Fruit fly (Drosophila melanogaster) whole organism, embryonic: ENCODE data around the gene blp.
A peak's percentile ranks its signal among the peaks of the same experiment; 100 is the strongest.

Experiments
- Ada2b ChIP-seq: fragments of 200-800 bp; sonication (Bioruptor generic); IDR thresholded peaks from 2 replicates; pipeline ENCODE4 v1.3.6; 2022; ENCODE audit warnings: missing biosample characterization, missing genetic modification characterization
- Bteb2 ChIP-seq: fragments of 200-800 bp; sonication (Bioruptor generic); optimal IDR thresholded peaks from 2 replicates; lab custom pipeline; 2016; ENCODE audit warnings: missing biosample characterization, missing genetic modification characterization
- CG10321 ChIP-seq: fragments of 200-800 bp; sonication (Bioruptor generic); IDR thresholded peaks from 2 replicates; pipeline ENCODE4 v1.3.6; 2022; ENCODE audit warnings: missing biosample characterization, missing genetic modification characterization
- CG10431 ChIP-seq: fragments of 200-800 bp; sonication (Bioruptor generic); optimal IDR thresholded peaks from 3 replicates; lab custom pipeline; 2018; ENCODE audit warnings: missing biosample characterization, mild to moderate bottlenecking, missing genetic modification characterization
- CG10959 ChIP-seq: fragments of 200-800 bp; sonication (Bioruptor generic); IDR thresholded peaks from 2 replicates; pipeline ENCODE4 v1.3.6; 2022; ENCODE audit warnings: missing biosample characterization, missing genetic modification characterization
- CG11247 ChIP-seq: fragments of 200-800 bp; sonication (Bioruptor generic); IDR thresholded peaks from 2 replicates; pipeline ENCODE4 v1.3.6; 2022; ENCODE audit warnings: missing biosample characterization, missing genetic modification characterization
- CG11456 ChIP-seq: fragments of 200-800 bp; sonication (Bioruptor generic); IDR thresholded peaks from 3 replicates; pipeline ENCODE4 v1.3.6; 2022; ENCODE audit warnings: missing biosample characterization, missing genetic modification characterization
- CG1233 ChIP-seq: fragments of 200-800 bp; sonication (Bioruptor generic); optimal IDR thresholded peaks from 4 replicates; lab custom pipeline; 2018; ENCODE audit warnings: missing biosample characterization, mild to moderate bottlenecking, missing genetic modification characterization
- CG13123 ChIP-seq: fragments of 200-800 bp; sonication (Bioruptor generic); optimal IDR thresholded peaks from 2 replicates; lab custom pipeline; 2016; ENCODE audit warnings: missing biosample characterization, missing genetic modification characterization
- CG14014 ChIP-seq: fragments of 200-800 bp; sonication (Bioruptor generic); IDR thresholded peaks from 2 replicates; pipeline ENCODE4 v1.3.6; 2022; ENCODE audit warnings: missing biosample characterization, missing genetic modification characterization
- CG15073 ChIP-seq: fragments of 200-800 bp; sonication (Bioruptor generic); optimal IDR thresholded peaks from 2 replicates; lab custom pipeline; 2016; ENCODE audit warnings: missing biosample characterization, missing genetic modification characterization
- CG1529 ChIP-seq: fragments of 200-800 bp; sonication (Bioruptor generic); optimal IDR thresholded peaks from 3 replicates; lab custom pipeline; 2018; ENCODE audit warnings: missing biosample characterization, missing genetic modification characterization
- CG30020 ChIP-seq: fragments of 200-800 bp; optimal IDR thresholded peaks from 2 replicates; lab custom pipeline; 2019; ENCODE audit warnings: missing biosample characterization, mild to moderate bottlenecking, missing genetic modification characterization, moderate library complexity
- CG32532 ChIP-seq: fragments of 200-800 bp; sonication (Bioruptor generic); IDR thresholded peaks from 2 replicates; pipeline ENCODE4 v1.3.6; 2022; ENCODE audit warnings: missing biosample characterization, missing genetic modification characterization
- CG3838 ChIP-seq: fragments of 200-800 bp; sonication (Bioruptor generic); optimal IDR thresholded peaks from 3 replicates; lab custom pipeline; 2016; ENCODE audit warnings: missing biosample characterization, missing genetic modification characterization
- CG4617 ChIP-seq: fragments of 200-800 bp; sonication (Bioruptor generic); optimal IDR thresholded peaks from 3 replicates; lab custom pipeline; 2016; ENCODE audit warnings: missing biosample characterization, missing genetic modification characterization, borderline replicate concordance
- CG6175 ChIP-seq: fragments of 200-800 bp; sonication (Bioruptor generic); IDR thresholded peaks from 3 replicates; pipeline ENCODE4 v1.3.6; 2022; ENCODE audit warnings: missing biosample characterization, missing genetic modification characterization
- CG9797 ChIP-seq: fragments of 200-800 bp; sonication (Bioruptor generic); optimal IDR thresholded peaks from 3 replicates; lab custom pipeline; 2018; ENCODE audit warnings: missing biosample characterization, mild to moderate bottlenecking, missing genetic modification characterization
- CG9876 ChIP-seq: fragments of 200-800 bp; sonication (Bioruptor generic); optimal IDR thresholded peaks from 2 replicates; lab custom pipeline; 2016; ENCODE audit warnings: missing biosample characterization, missing genetic modification characterization
- CG9932 ChIP-seq: fragments of 200-800 bp; sonication (Bioruptor generic); IDR thresholded peaks from 2 replicates; pipeline ENCODE4 v1.3.6; 2022; ENCODE audit warnings: missing biosample characterization, missing genetic modification characterization
- Doc3 ChIP-seq: fragments of 200-800 bp; sonication (Bioruptor generic); IDR thresholded peaks from 3 replicates; pipeline ENCODE4 v1.3.6; 2022; ENCODE audit warnings: missing biosample characterization, missing genetic modification characterization; ENCODE audit not compliant: partially characterized antibody
- Dp ChIP-seq: fragments of 200-800 bp; sonication (Bioruptor generic); optimal IDR thresholded peaks from 2 replicates; lab custom pipeline; 2018; ENCODE audit warnings: missing biosample characterization, mild to moderate bottlenecking, missing genetic modification characterization, moderate library complexity
- Fer1 ChIP-seq: fragments of 200-800 bp; sonication (Bioruptor generic); optimal IDR thresholded peaks from 2 replicates; lab custom pipeline; 2017; ENCODE audit warnings: missing biosample characterization, mild to moderate bottlenecking, missing genetic modification characterization
- HLHmδ ChIP-seq: fragments of 200-800 bp; sonication (Bioruptor generic); optimal IDR thresholded peaks from 2 replicates; lab custom pipeline; 2018; ENCODE audit warnings: missing biosample characterization, mild to moderate bottlenecking, missing genetic modification characterization, moderate library complexity
- Hand ChIP-seq: fragments of 200-800 bp; sonication (Bioruptor generic); optimal IDR thresholded peaks from 2 replicates; lab custom pipeline; 2017; ENCODE audit warnings: mild to moderate bottlenecking, missing biosample characterization, missing genetic modification reagents, missing genetic modification characterization
- Kr ChIP-seq: fragments of 200-800 bp; sonication (Bioruptor generic); optimal IDR thresholded peaks from 2 replicates; lab custom pipeline; 2017; ENCODE audit warnings: missing biosample characterization, mild to moderate bottlenecking, missing genetic modification characterization
- Meics ChIP-seq: fragments of 200-800 bp; sonication (Bioruptor generic); optimal IDR thresholded peaks from 2 replicates; lab custom pipeline; 2017; ENCODE audit warnings: missing biosample characterization, mild to moderate bottlenecking, missing genetic modification characterization
- Oli ChIP-seq: fragments of 200-800 bp; sonication (Bioruptor generic); optimal IDR thresholded peaks from 2 replicates; lab custom pipeline; 2018; ENCODE audit warnings: missing biosample characterization, mild to moderate bottlenecking, missing genetic modification characterization, moderate library complexity
- Poxn ChIP-seq: fragments of 200-800 bp; sonication (Bioruptor generic); IDR thresholded peaks from 2 replicates; pipeline ENCODE4 v1.3.6; 2022; ENCODE audit warnings: missing biosample characterization, missing genetic modification characterization
- Six4 ChIP-seq: fragments of 200-800 bp; sonication (Bioruptor generic); optimal IDR thresholded peaks from 2 replicates; lab custom pipeline; 2016; ENCODE audit warnings: missing biosample characterization, missing genetic modification characterization
- Sry-δ ChIP-seq: fragments of 200-800 bp; sonication (Bioruptor generic); optimal IDR thresholded peaks from 2 replicates; lab custom pipeline; 2016; ENCODE audit warnings: missing biosample characterization, missing genetic modification characterization
- Vsx1 ChIP-seq: fragments of 200-800 bp; sonication (Bioruptor generic); optimal IDR thresholded peaks from 2 replicates; lab custom pipeline; 2017; ENCODE audit warnings: missing biosample characterization, mild to moderate bottlenecking, missing genetic modification characterization, missing genetic modification reagents
- YL-1 ChIP-seq: fragments of 200-800 bp; sonication (Bioruptor generic); optimal IDR thresholded peaks from 3 replicates; lab custom pipeline; 2017; ENCODE audit warnings: missing biosample characterization, mild to moderate bottlenecking, missing genetic modification characterization
- aop ChIP-seq: fragments of 200-800 bp; sonication (Bioruptor generic); IDR thresholded peaks from 2 replicates; pipeline ENCODE4 v1.3.6; 2022; ENCODE audit warnings: missing biosample characterization, missing genetic modification characterization
- br ChIP-seq: fragments of >200 bp; optimal IDR thresholded peaks from 2 replicates; lab custom pipeline; 2017
- cato ChIP-seq: fragments of 200-800 bp; sonication (Bioruptor generic); optimal IDR thresholded peaks from 2 replicates; lab custom pipeline; 2016; ENCODE audit warnings: missing biosample characterization, missing genetic modification characterization, borderline replicate concordance
- cg ChIP-seq: fragments of 200-800 bp; sonication (Bioruptor generic); optimal IDR thresholded peaks from 3 replicates; lab custom pipeline; 2019; ENCODE audit warnings: missing biosample characterization, mild to moderate bottlenecking, missing genetic modification characterization, moderate library complexity
- ci ChIP-seq: fragments of 200-800 bp; sonication (Bioruptor generic); IDR thresholded peaks from 3 replicates; pipeline ENCODE4 v1.3.6; 2022; ENCODE audit warnings: missing biosample characterization, missing genetic modification characterization
- fd3F ChIP-seq: fragments of 200-800 bp; sonication (Bioruptor generic); optimal IDR thresholded peaks from 2 replicates; lab custom pipeline; 2018; ENCODE audit warnings: missing biosample characterization, mild to moderate bottlenecking, missing genetic modification characterization, moderate library complexity
- fu2 ChIP-seq: fragments of 200-800 bp; sonication (Bioruptor generic); optimal IDR thresholded peaks from 2 replicates; lab custom pipeline; 2016; ENCODE audit warnings: missing biosample characterization, missing genetic modification characterization
- gro ChIP-seq: fragments of 200-800 bp; sonication (Bioruptor generic); optimal IDR thresholded peaks from 2 replicates; lab custom pipeline; 2016; ENCODE audit warnings: missing biosample characterization, missing genetic modification characterization
- ham ChIP-seq: fragments of 200-800 bp; sonication (Bioruptor generic); IDR thresholded peaks from 2 replicates; pipeline ENCODE4 v1.3.6; 2022; ENCODE audit warnings: missing biosample characterization, missing genetic modification characterization
- hth ChIP-seq: fragments of >200 bp; optimal IDR thresholded peaks from 2 replicates; lab custom pipeline; 2017; ENCODE audit warnings: inconsistent platforms
- kah ChIP-seq: fragments of 200-800 bp; sonication (Bioruptor generic); optimal IDR thresholded peaks from 2 replicates; lab custom pipeline; 2018; ENCODE audit warnings: missing biosample characterization, mild to moderate bottlenecking, missing genetic modification characterization
- prd ChIP-seq, 3 experiments: fragments of >200 bp in 2 of 3; fragments of 200-800 bp in 1 of 3; sonication (Bioruptor generic) in 1 of 3; optimal IDR thresholded peaks in 2 of 3; IDR thresholded peaks in 1 of 3; 2 replicates in 2 of 3; 3 replicates in 1 of 3; pipeline versions ENCODE4 v1.3.6 to Lab custom; 2017 to 2022; ENCODE audit warnings: missing biosample characterization in 1 of 3, missing genetic modification characterization in 1 of 3
- sd ChIP-seq: fragments of 200-800 bp; sonication (Bioruptor generic); optimal IDR thresholded peaks from 3 replicates; lab custom pipeline; 2018; ENCODE audit warnings: missing biosample characterization, mild to moderate bottlenecking, missing genetic modification characterization, moderate library complexity
- sens-2 ChIP-seq: fragments of 200-800 bp; sonication (Bioruptor generic); IDR thresholded peaks from 2 replicates; pipeline ENCODE4 v1.3.6; 2022; ENCODE audit warnings: missing biosample characterization, missing genetic modification characterization
- sisA ChIP-seq: fragments of 200-800 bp; sonication (Bioruptor generic); IDR thresholded peaks from 2 replicates; pipeline ENCODE4 v1.3.6; 2022; ENCODE audit warnings: missing biosample characterization, missing genetic modification characterization
- tna ChIP-seq: fragments of 200-800 bp; sonication (Bioruptor generic); IDR thresholded peaks from 2 replicates; pipeline ENCODE4 v1.3.6; 2022; ENCODE audit warnings: missing biosample characterization, missing genetic modification characterization; ENCODE audit not compliant: partially characterized antibody
- trem ChIP-seq: fragments of 200-800 bp; optimal IDR thresholded peaks from 3 replicates; lab custom pipeline; 2019; ENCODE audit warnings: missing biosample characterization, mild to moderate bottlenecking, missing genetic modification characterization, moderate library complexity
- unpg ChIP-seq: fragments of 200-800 bp; sonication (Bioruptor generic); optimal IDR thresholded peaks from 3 replicates; lab custom pipeline; 2018; ENCODE audit warnings: missing biosample characterization, mild to moderate bottlenecking, missing genetic modification characterization, moderate library complexity
- vfl ChIP-seq: fragments of 200-800 bp; sonication (Bioruptor generic); optimal IDR thresholded peaks from 2 replicates; lab custom pipeline; 2016; ENCODE audit warnings: missing biosample characterization, missing genetic modification characterization

Gene blp

DNA sequence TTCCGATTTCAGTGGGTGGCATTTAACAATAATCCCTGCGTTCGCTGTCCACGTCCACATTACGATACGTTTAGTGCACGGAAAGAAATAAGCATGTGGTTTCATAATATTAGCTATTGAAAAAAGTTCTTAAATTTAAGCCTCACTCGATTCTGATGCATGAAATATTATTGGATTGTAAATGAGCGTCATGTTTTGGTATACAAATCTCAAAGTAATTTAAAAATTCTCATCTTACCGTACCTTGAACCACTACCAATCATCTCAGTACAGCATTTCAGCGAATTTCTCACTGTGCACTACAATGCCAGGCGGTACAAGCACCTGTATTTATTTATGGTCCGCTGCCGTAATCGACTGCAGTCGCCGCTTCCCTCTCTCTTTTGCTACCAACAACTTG is 40.6 kb downstream of the blp start (continued):
- TF ChIP-seq CG9797 (GFP tag; lab: Kevin White, UChicago) = no peak
- TF ChIP-seq CG14014 (GFP tag; lab: Robert Waterston, UW) = no peak
- no peak for TF ChIP-seq CG30020
- TF ChIP-seq prd (optimal IDR thresholded peaks at IDR 0.05; lab: Kevin White, UChicago) = no peak
- TF ChIP-seq prd (GFP tag; IDR thresholded peaks at IDR 0.05; lab: Robert Waterston, UW) = no peak
- peak; percentile 75 for TF ChIP-seq Bteb2 (GFP tag; lab: Kevin White, UChicago)
- TF ChIP-seq gro (GFP tag; lab: Kevin White, UChicago) = peak; percentile 64
- no peak for TF ChIP-seq Poxn (GFP tag; lab: Robert Waterston, UW)
- no peak for TF ChIP-seq Dp (GFP tag; lab: Kevin White, UChicago)
- TF ChIP-seq vfl = peak; percentile 32
- TF ChIP-seq CG4617 (GFP tag; lab: Kevin White, UChicago) = peak; percentile 24
- no peak for TF ChIP-seq aop (GFP tag; lab: Robert Waterston, UW)
- no peak for TF ChIP-seq YL-1 (GFP tag; lab: Kevin White, UChicago)
- TF ChIP-seq sisA (GFP tag; lab: Robert Waterston, UW) = no peak
- TF ChIP-seq cato (GFP tag; lab: Kevin White, UChicago) = peak; percentile 72
- no peak for TF ChIP-seq CG11247
- TF ChIP-seq Fer1 = peak; percentile 84
- peak; percentile 76 for TF ChIP-seq CG1529
- peak; percentile 88 for TF ChIP-seq Oli
- peak; percentile 64 for TF ChIP-seq Six4 (GFP tag; lab: Kevin White, UChicago)
- peak; percentile 68 for TF ChIP-seq trem (tag; lab: Kevin White, UChicago)
- no peak for TF ChIP-seq ci (GFP tag; lab: Robert Waterston, UW)
- no peak for TF ChIP-seq cg (GFP tag; lab: Kevin White, UChicago)
- TF ChIP-seq HLHmδ (GFP tag; lab: Kevin White, UChicago) = no peak
- TF ChIP-seq hth = no peak
- peak; percentile 51 for TF ChIP-seq Hand (GFP tag; lab: Kevin White, UChicago)
- TF ChIP-seq kah = peak; percentile 77
- TF ChIP-seq sd (tag; lab: Kevin White, UChicago) = peak; percentile 28
- TF ChIP-seq CG9932 (GFP tag; lab: Robert Waterston, UW) = no peak
- TF ChIP-seq CG3838 = peak; percentile 27
- TF ChIP-seq sens-2 (GFP tag; lab: Robert Waterston, UW) = no peak
- TF ChIP-seq fd3F (GFP tag; lab: Kevin White, UChicago) = peak; percentile 80
- TF ChIP-seq Vsx1 (GFP tag; lab: Kevin White, UChicago) = peak; percentile 61
- no peak for TF ChIP-seq CG15073 (GFP tag; lab: Kevin White, UChicago)
- no peak for TF ChIP-seq tna (GFP tag; lab: Robert Waterston, UW)
- peak; percentile 51 for TF ChIP-seq CG13123
- no peak for TF ChIP-seq CG10959 (GFP tag; lab: Robert Waterston, UW)
- no peak for TF ChIP-seq Kr (GFP tag; lab: Kevin White, UChicago)
- no peak for TF ChIP-seq Ada2b
- TF ChIP-seq fu2 = peak; percentile 64
- peak; percentile 66 for TF ChIP-seq CG9876
- no peak for TF ChIP-seq ham (GFP tag; lab: Robert Waterston, UW)
- TF ChIP-seq CG6175 = no peak
- TF ChIP-seq CG10431 (GFP tag; lab: Kevin White, UChicago) = no peak
- no peak for TF ChIP-seq CG10321 (GFP tag; lab: Robert Waterston, UW)
- no peak for TF ChIP-seq Doc3 (GFP tag; lab: Robert Waterston, UW)
- TF ChIP-seq CG11456 (GFP tag; lab: Robert Waterston, UW) = no peak
- peak; percentile 82 for TF ChIP-seq Meics
- TF ChIP-seq CG1233 (GFP tag; lab: Kevin White, UChicago) = peak; percentile 71
- TF ChIP-seq br (lab: Kevin White, UChicago) = no peak
- TF ChIP-seq unpg (GFP tag; lab: Kevin White, UChicago) = peak; percentile 90
- TF ChIP-seq Sry-δ (GFP tag; lab: Kevin White, UChicago) = peak; percentile 25
- TF ChIP-seq CG32532 (GFP tag; lab: Robert Waterston, UW) = no peak
